Worm (Caenorhabditis elegans) whole organism, early embryonic: ENCODE data around the gene F43C11.1.

Experiments used
- B0310.2 ChIP-seq: sonication (generic microtip); optimal IDR thresholded peaks from 2 replicates; lab custom pipeline; 2016; ENCODE audit warnings: mild to moderate bottlenecking, missing genetic modification characterization, missing compliant biosample characterization
- F13C5.2 ChIP-seq: sonication (generic microtip); optimal IDR thresholded peaks from 2 replicates; lab custom pipeline; 2017; ENCODE audit warnings: mild to moderate bottlenecking, missing genetic modification characterization, inconsistent platforms, missing compliant biosample characterization
- aly-1 ChIP-seq: sonication (generic microtip); optimal IDR thresholded peaks from 2 replicates; lab custom pipeline; 2016; ENCODE audit warnings: missing genetic modification characterization, missing compliant biosample characterization
- ama-1 ChIP-seq: fragments of 150-350 bp; optimal IDR thresholded peaks from 2 replicates; lab custom pipeline; 2014
- ceh-13 ChIP-seq: fragments of 200-800 bp; sonication (Bioruptor generic); optimal IDR thresholded peaks from 2 replicates; lab custom pipeline; 2018; ENCODE audit warnings: mild to moderate bottlenecking, missing genetic modification characterization, missing compliant biosample characterization
- ceh-36 ChIP-seq: sonication (generic microtip); optimal IDR thresholded peaks from 2 replicates; lab custom pipeline; 2016; ENCODE audit warnings: missing genetic modification characterization, inconsistent platforms, missing compliant biosample characterization
- ets-7 ChIP-seq: sonication (generic microtip); optimal IDR thresholded peaks from 2 replicates; lab custom pipeline; 2016; ENCODE audit warnings: missing genotype, missing genetic modification characterization, missing compliant biosample characterization
- flt-1 ChIP-seq: fragments of 200-800 bp; sonication (Bioruptor generic); IDR thresholded peaks from 2 replicates; pipeline ENCODE4 v1.3.6; 2022; ENCODE audit warnings: missing genetic modification characterization, missing compliant biosample characterization
- hmbx-1 ChIP-seq: sonication (generic microtip); optimal IDR thresholded peaks from 2 replicates; lab custom pipeline; 2016; ENCODE audit warnings: mild to moderate bottlenecking, missing genetic modification characterization, missing compliant biosample characterization
- hmg-4 ChIP-seq: fragments of 200-800 bp; sonication (Bioruptor generic); optimal IDR thresholded peaks from 2 replicates; lab custom pipeline; 2018; ENCODE audit warnings: mild to moderate bottlenecking, missing genetic modification characterization, missing compliant biosample characterization
- hnd-1 ChIP-seq: sonication (generic microtip); optimal IDR thresholded peaks from 2 replicates; lab custom pipeline; 2016; ENCODE audit warnings: missing genetic modification characterization, missing compliant biosample characterization
- pes-1 ChIP-seq: fragments of 200-800 bp; sonication (Bioruptor generic); IDR thresholded peaks from 2 replicates; pipeline ENCODE4 v1.3.6; 2022; ENCODE audit warnings: missing genetic modification reagents, missing genetic modification characterization, missing compliant biosample characterization
- scrt-1 ChIP-seq: fragments of 200-800 bp; sonication (Bioruptor generic); IDR thresholded peaks from 2 replicates; pipeline ENCODE4 v1.3.6; 2022; ENCODE audit warnings: missing genetic modification characterization, missing compliant biosample characterization
- sea-1 ChIP-seq: fragments of 200-800 bp; sonication (Bioruptor generic); conservative IDR thresholded peaks from 2 replicates; pipeline ENCODE4 v1.3.6; 2022; ENCODE audit warnings: missing genetic modification characterization, missing compliant biosample characterization
- tbx-11 ChIP-seq: fragments of 200-800 bp; sonication (Bioruptor generic); IDR thresholded peaks from 2 replicates; pipeline ENCODE4 v1.3.6; 2022; ENCODE audit warnings: missing genetic modification characterization, missing compliant biosample characterization
- tbx-37 ChIP-seq: fragments of 200-800 bp; sonication (Bioruptor generic); conservative IDR thresholded peaks from 2 replicates; pipeline ENCODE4 v1.3.6; 2022; ENCODE audit warnings: missing genetic modification reagents, missing genetic modification characterization, missing compliant biosample characterization
- tra-4 ChIP-seq: sonication (generic microtip); optimal IDR thresholded peaks from 2 replicates; lab custom pipeline; 2017; ENCODE audit warnings: missing genetic modification characterization, missing compliant biosample characterization

Gene F43C11.1

ce11 chrII:2342004-2342479, 14.9 kb upstream of the F43C11.1 start, which contains the start of gene F43C11.6:
Gene F43C11.6, plus strand, starts transcription at chrII:2342429.
- TF ChIP-seq aly-1 (tag; lab: Kevin White, UChicago): no peak
- no peak for TF ChIP-seq ets-7 (tag; lab: Kevin White, UChicago)
- TF ChIP-seq sea-1 (GFP tag; lab: Robert Waterston, UW): no peak
- no peak for TF ChIP-seq B0310.2 (tag; lab: Kevin White, UChicago)
- no peak for TF ChIP-seq F13C5.2 (tag; lab: Kevin White, UChicago)
- no peak for TF ChIP-seq tbx-37 (GFP tag; lab: Robert Waterston, UW)

- TF ChIP-seq hnd-1 (tag; lab: Kevin White, UChicago): no peak
- no peak for TF ChIP-seq scrt-1 (GFP tag; lab: Robert Waterston, UW)
- TF ChIP-seq pes-1 (GFP tag; lab: Robert Waterston, UW): no peak
- no peak for TF ChIP-seq hmg-4 (GFP tag; lab: Kevin White, UChicago)
- no peak for TF ChIP-seq aly-1 (tag; lab: Kevin White, UChicago)
- TF ChIP-seq ama-1 (lab: Kevin White, UChicago): no peak
- no peak for TF ChIP-seq ceh-13 (GFP tag; lab: Kevin White, UChicago)
- TF ChIP-seq ets-7 (tag; lab: Kevin White, UChicago): no peak
- TF ChIP-seq tra-4 (tag; lab: Kevin White, UChicago): no peak
- no peak for TF ChIP-seq flt-1 (GFP tag; lab: Robert Waterston, UW)
Observed at ce11 chrII:2346672-2347071, 10.2 kb upstream of the F43C11.1 start, which contains the start of gene F43C11.4. Gene F43C11.4, plus strand, starts transcription at chrII:2346972.

- TF ChIP-seq F13C5.2 (tag; lab: Kevin White, UChicago) (no peak), aly-1 (tag; lab: Kevin White, UChicago) (no peak), ceh-36 (no peak), scrt-1 (GFP tag; lab: Robert Waterston, UW) (no peak), B0310.2 (tag; lab: Kevin White, UChicago) (no peak), hmbx-1 (tag; lab: Kevin White, UChicago) (no peak), hnd-1 (tag; lab: Kevin White, UChicago) (no peak), tra-4 (tag; lab: Kevin White, UChicago) (no peak), tbx-11 (GFP tag; lab: Robert Waterston, UW) (no peak), pes-1 (GFP tag; lab: Robert Waterston, UW) (no peak), hmg-4 (GFP tag; lab: Kevin White, UChicago) (no peak), flt-1 (GFP tag; lab: Robert Waterston, UW) (no peak), ceh-13 (GFP tag; lab: Kevin White, UChicago) (no peak)
Observed at ce11 chrII:2352546-2352945, 4.3 kb upstream of the F43C11.1 start, which contains the start of gene F43C11.10. Gene F43C11.10, minus strand, starts transcription at chrII:2352646.

ce11 chrII:2353012-2353411, 3.9 kb upstream of the F43C11.1 start, which contains the start of gene F43C11.3:
Gene F43C11.3, plus strand, starts transcription at chrII:2353312.
- TF ChIP-seq ceh-13 (GFP tag; lab: Kevin White, UChicago): no peak
- no peak for TF ChIP-seq hmg-4 (GFP tag; lab: Kevin White, UChicago)

- TF ChIP-seq ama-1 (lab: Kevin White, UChicago) (no peak), flt-1 (GFP tag; lab: Robert Waterston, UW) (no peak), tbx-37 (GFP tag; lab: Robert Waterston, UW) (no peak), hmg-4 (GFP tag; lab: Kevin White, UChicago) (no peak), tra-4 (tag; lab: Kevin White, UChicago) (no peak), scrt-1 (GFP tag; lab: Robert Waterston, UW) (no peak)
Observed at ce11 chrII:2354476-2354875, 2.4 kb upstream of the F43C11.1 start, which contains the start of gene F43C11.2. Gene F43C11.2, plus strand, starts transcription at chrII:2354776.

ce11 chrII:2359965-2360364, 3.1 kb downstream of the F43C11.1 start, which contains the start of gene F43C11.16:
Gene F43C11.16, minus strand, starts transcription at chrII:2360065.
- TF ChIP-seq flt-1 (GFP tag; lab: Robert Waterston, UW) (no peak), ets-7 (tag; lab: Kevin White, UChicago) (no peak), B0310.2 (tag; lab: Kevin White, UChicago) (no peak), tbx-37 (GFP tag; lab: Robert Waterston, UW) (no peak), F13C5.2 (tag; lab: Kevin White, UChicago) (no peak), hmbx-1 (tag; lab: Kevin White, UChicago) (no peak), ceh-13 (GFP tag; lab: Kevin White, UChicago) (no peak), hnd-1 (tag; lab: Kevin White, UChicago) (no peak), ceh-36 (no peak), ama-1 (lab: Kevin White, UChicago) (no peak), tbx-11 (GFP tag; lab: Robert Waterston, UW) (no peak), sea-1 (GFP tag; lab: Robert Waterston, UW) (no peak), scrt-1 (GFP tag; lab: Robert Waterston, UW) (no peak), hmg-4 (GFP tag; lab: Kevin White, UChicago) (no peak), aly-1 (tag; lab: Kevin White, UChicago) (no peak), tra-4 (tag; lab: Kevin White, UChicago) (no peak)

ce11 chrII:2363673-2364072, 6.8 kb downstream of the F43C11.1 start, which contains the start of gene F43C11.11:
Gene F43C11.11, minus strand, starts transcription at chrII:2363773.
- no peak for TF ChIP-seq hmg-4 (GFP tag; lab: Kevin White, UChicago)
- TF ChIP-seq sea-1 (GFP tag; lab: Robert Waterston, UW): no peak
- no peak for TF ChIP-seq pes-1 (GFP tag; lab: Robert Waterston, UW)
- no peak for TF ChIP-seq ama-1 (lab: Kevin White, UChicago)
- no peak for TF ChIP-seq tra-4 (tag; lab: Kevin White, UChicago)
- no peak for TF ChIP-seq flt-1 (GFP tag; lab: Robert Waterston, UW)
- TF ChIP-seq ceh-36: no peak
- TF ChIP-seq F13C5.2 (tag; lab: Kevin White, UChicago): no peak
- no peak for TF ChIP-seq tbx-11 (GFP tag; lab: Robert Waterston, UW)
